Fruit fly (Drosophila melanogaster) whole organism, embryonic: ENCODE measurements around the gene solo.
A peak's percentile ranks its signal among the peaks of the same experiment; 100 is the strongest.

Source experiments
- CG1024 ChIP-seq: fragments of 200-800 bp; sonication (Bioruptor generic); IDR thresholded peaks from 2 replicates; pipeline ENCODE4 v1.3.6; 2022; ENCODE audit warnings: missing biosample characterization, missing genetic modification characterization
- CG10366 ChIP-seq: fragments of 200-800 bp; sonication (Bioruptor generic); IDR thresholded peaks from 2 replicates; pipeline ENCODE4 v1.3.6; 2022; ENCODE audit warnings: missing biosample characterization, missing genetic modification characterization
- CG11247 ChIP-seq: fragments of 200-800 bp; sonication (Bioruptor generic); IDR thresholded peaks from 2 replicates; pipeline ENCODE4 v1.3.6; 2022; ENCODE audit warnings: missing biosample characterization, missing genetic modification characterization
- CG12071 ChIP-seq: fragments of 200-800 bp; sonication (Bioruptor generic); optimal IDR thresholded peaks from 3 replicates; lab custom pipeline; 2018; ENCODE audit warnings: missing biosample characterization, mild to moderate bottlenecking, missing genetic modification characterization
- CG1233 ChIP-seq: fragments of 200-800 bp; sonication (Bioruptor generic); optimal IDR thresholded peaks from 4 replicates; lab custom pipeline; 2018; ENCODE audit warnings: missing biosample characterization, mild to moderate bottlenecking, missing genetic modification characterization
- CG15514 ChIP-seq: fragments of 200-800 bp; sonication (Bioruptor generic); optimal IDR thresholded peaks from 3 replicates; lab custom pipeline; 2017; ENCODE audit warnings: missing biosample characterization, missing genetic modification characterization, mild to moderate bottlenecking, moderate library complexity, missing genetic modification reagents
- CG15696 ChIP-seq: fragments of 200-800 bp; sonication (Bioruptor generic); optimal IDR thresholded peaks from 2 replicates; lab custom pipeline; 2019; ENCODE audit warnings: missing biosample characterization, mild to moderate bottlenecking, missing genetic modification characterization, moderate library complexity
- CG1603 ChIP-seq: fragments of 200-800 bp; sonication (Bioruptor generic); optimal IDR thresholded peaks from 2 replicates; lab custom pipeline; 2019; ENCODE audit warnings: missing biosample characterization, mild to moderate bottlenecking, missing genetic modification characterization, moderate library complexity
- CG1832 ChIP-seq: fragments of 200-800 bp; sonication (Bioruptor generic); optimal IDR thresholded peaks from 2 replicates; lab custom pipeline; 2017; ENCODE audit warnings: missing biosample characterization, mild to moderate bottlenecking, missing genetic modification characterization, inconsistent platforms
- CG2116 ChIP-seq: fragments of 200-800 bp; sonication (Bioruptor generic); optimal IDR thresholded peaks from 3 replicates; lab custom pipeline; 2018; ENCODE audit warnings: missing biosample characterization, mild to moderate bottlenecking, missing genetic modification characterization
- CG2120 ChIP-seq: fragments of 200-800 bp; sonication (Bioruptor generic); optimal IDR thresholded peaks from 3 replicates; lab custom pipeline; 2016; ENCODE audit warnings: missing biosample characterization, missing genetic modification characterization
- CG2129 ChIP-seq: fragments of 200-800 bp; sonication (Bioruptor generic); IDR thresholded peaks from 2 replicates; pipeline ENCODE4 v1.3.6; 2022; ENCODE audit warnings: missing biosample characterization, missing genetic modification characterization; ENCODE audit not compliant: partially characterized antibody
- CG31365 ChIP-seq: fragments of 200-800 bp; sonication (Bioruptor generic); optimal IDR thresholded peaks from 2 replicates; lab custom pipeline; 2018; ENCODE audit warnings: missing biosample characterization, mild to moderate bottlenecking, missing genetic modification characterization
- CG33213 ChIP-seq: fragments of 200-800 bp; sonication (Bioruptor generic); optimal IDR thresholded peaks from 3 replicates; lab custom pipeline; 2016; ENCODE audit warnings: missing biosample characterization, missing genetic modification characterization
- CG34376 ChIP-seq: fragments of 200-800 bp; sonication (Bioruptor generic); optimal IDR thresholded peaks from 2 replicates; lab custom pipeline; 2018; ENCODE audit warnings: missing biosample characterization, mild to moderate bottlenecking, missing genetic modification characterization
- CG3995 ChIP-seq: fragments of 200-800 bp; sonication (Bioruptor generic); optimal IDR thresholded peaks from 3 replicates; lab custom pipeline; 2016; ENCODE audit warnings: missing biosample characterization, missing genetic modification characterization
- CG4617 ChIP-seq: fragments of 200-800 bp; sonication (Bioruptor generic); optimal IDR thresholded peaks from 3 replicates; lab custom pipeline; 2016; ENCODE audit warnings: missing biosample characterization, missing genetic modification characterization, borderline replicate concordance
- CG5245 ChIP-seq: fragments of 200-800 bp; sonication (Bioruptor generic); optimal IDR thresholded peaks from 3 replicates; lab custom pipeline; 2016; ENCODE audit warnings: missing biosample characterization, missing genetic modification characterization
- CG7372 ChIP-seq: fragments of 200-800 bp; sonication (Bioruptor generic); IDR thresholded peaks from 2 replicates; pipeline ENCODE4 v1.3.6; 2022; ENCODE audit warnings: missing biosample characterization, missing genetic modification characterization
- CG9215 ChIP-seq: fragments of 200-800 bp; sonication (Bioruptor generic); IDR thresholded peaks from 2 replicates; pipeline ENCODE4 v1.3.6; 2022; ENCODE audit warnings: missing biosample characterization, missing genetic modification characterization
- CG9817 ChIP-seq: fragments of 200-800 bp; sonication (Bioruptor generic); optimal IDR thresholded peaks from 2 replicates; lab custom pipeline; 2018; ENCODE audit warnings: missing biosample characterization, mild to moderate bottlenecking, missing genetic modification characterization, moderate library complexity
- Dfd ChIP-seq, 2 experiments: fragments of >200 bp; optimal IDR thresholded peaks; 2 replicates each; lab custom pipeline; 2017; ENCODE audit warnings: missing biosample characterization in 2 of 2, missing genetic modification characterization in 2 of 2
- E2f2 ChIP-seq: fragments of 200-800 bp; sonication (Bioruptor generic); IDR thresholded peaks from 2 replicates; pipeline ENCODE4 v1.3.6; 2022; ENCODE audit warnings: missing biosample characterization, missing genetic modification characterization
- MESR4 ChIP-seq: fragments of 200-800 bp; sonication (Bioruptor generic); optimal IDR thresholded peaks from 2 replicates; lab custom pipeline; 2018; ENCODE audit warnings: missing biosample characterization, mild to moderate bottlenecking, missing genetic modification characterization, moderate library complexity
- Med ChIP-seq: fragments of 200-800 bp; sonication (Bioruptor generic); peaks from one replicate; lab custom pipeline; 2016; ENCODE audit warnings: missing biosample characterization, missing genetic modification characterization, mild to moderate bottlenecking, inconsistent platforms, moderate library complexity
- Meics ChIP-seq: fragments of 200-800 bp; sonication (Bioruptor generic); optimal IDR thresholded peaks from 2 replicates; lab custom pipeline; 2017; ENCODE audit warnings: missing biosample characterization, mild to moderate bottlenecking, missing genetic modification characterization
- Nf-YB ChIP-seq: fragments of 200-800 bp; sonication (Bioruptor generic); optimal IDR thresholded peaks from 3 replicates; lab custom pipeline; 2019; ENCODE audit warnings: missing biosample characterization, mild to moderate bottlenecking, missing genetic modification characterization, moderate library complexity
- Ssrp ChIP-seq: fragments of 200-800 bp; sonication (Bioruptor generic); optimal IDR thresholded peaks from 2 replicates; lab custom pipeline; 2018; ENCODE audit warnings: missing biosample characterization, mild to moderate bottlenecking, missing genetic modification characterization, moderate library complexity
- Stat92E ChIP-seq, 3 experiments: fragments of >200 bp in 2 of 3; fragments of 200-800 bp in 1 of 3; sonication (Bioruptor generic) in 1 of 3; optimal IDR thresholded peaks; 2 replicates each; lab custom pipeline; 2017 to 2019; ENCODE audit warnings: missing biosample characterization in 3 of 3, missing genetic modification characterization in 3 of 3, mild to moderate bottlenecking in 1 of 3, moderate library complexity in 1 of 3
- aop ChIP-seq: fragments of 200-800 bp; sonication (Bioruptor generic); IDR thresholded peaks from 2 replicates; pipeline ENCODE4 v1.3.6; 2022; ENCODE audit warnings: missing biosample characterization, missing genetic modification characterization
- az2 ChIP-seq: fragments of 200-800 bp; sonication (Bioruptor generic); optimal IDR thresholded peaks from 3 replicates; lab custom pipeline; 2016; ENCODE audit warnings: missing biosample characterization, missing genetic modification characterization
- cg ChIP-seq: fragments of 200-800 bp; sonication (Bioruptor generic); optimal IDR thresholded peaks from 3 replicates; lab custom pipeline; 2019; ENCODE audit warnings: missing biosample characterization, mild to moderate bottlenecking, missing genetic modification characterization, moderate library complexity
- chinmo ChIP-seq: fragments of 200-800 bp; sonication (Bioruptor generic); IDR thresholded peaks from 4 replicates; pipeline ENCODE4 v1.3.6; 2022; ENCODE audit warnings: missing biosample characterization, missing genetic modification characterization; ENCODE audit not compliant: partially characterized antibody
- grau ChIP-seq: fragments of 200-800 bp; optimal IDR thresholded peaks from 3 replicates; lab custom pipeline; 2019; ENCODE audit warnings: missing biosample characterization, mild to moderate bottlenecking, missing genetic modification characterization, moderate library complexity
- hkb ChIP-seq, 2 experiments: fragments of 200-800 bp in 1 of 2; fragments of >200 bp in 1 of 2; sonication (Bioruptor generic) in 1 of 2; IDR thresholded peaks in 1 of 2; optimal IDR thresholded peaks in 1 of 2; 2 replicates each; pipeline versions ENCODE4 v1.3.6 to Lab custom; 2017 to 2022; ENCODE audit warnings: missing biosample characterization in 1 of 2, missing genetic modification characterization in 1 of 2
- hth ChIP-seq: fragments of >200 bp; optimal IDR thresholded peaks from 2 replicates; lab custom pipeline; 2017; ENCODE audit warnings: inconsistent platforms
- insv ChIP-seq, 2 experiments: fragments of 200-800 bp; sonication (Bioruptor generic); optimal IDR thresholded peaks; 3 replicates each; lab custom pipeline; 2016 to 2018; ENCODE audit warnings: missing biosample characterization in 2 of 2, missing genetic modification characterization in 2 of 2
- kay ChIP-seq: fragments of 200-800 bp; sonication (Bioruptor generic); optimal IDR thresholded peaks from 2 replicates; lab custom pipeline; 2016; ENCODE audit warnings: missing biosample characterization, missing genetic modification characterization
- mld ChIP-seq: fragments of 200-800 bp; sonication (Bioruptor generic); IDR thresholded peaks from 3 replicates; pipeline ENCODE4 v1.3.6; 2022; ENCODE audit warnings: missing biosample characterization, missing genetic modification characterization; ENCODE audit not compliant: partially characterized antibody
- p53 ChIP-seq: fragments of 200-800 bp; sonication (Bioruptor generic); optimal IDR thresholded peaks from 2 replicates; lab custom pipeline; 2016; ENCODE audit warnings: missing biosample characterization, missing genetic modification characterization
- shn ChIP-seq: fragments of 200-800 bp; sonication (Bioruptor generic); optimal IDR thresholded peaks from 3 replicates; lab custom pipeline; 2016; ENCODE audit warnings: missing biosample characterization, missing genetic modification characterization
- slbo ChIP-seq: fragments of 200-800 bp; sonication (Bioruptor generic); IDR thresholded peaks from 2 replicates; pipeline ENCODE4 v1.3.6; 2022; ENCODE audit warnings: missing biosample characterization, missing genetic modification characterization
- tap ChIP-seq: fragments of 200-800 bp; optimal IDR thresholded peaks from 3 replicates; lab custom pipeline; 2019; ENCODE audit warnings: missing biosample characterization, mild to moderate bottlenecking, missing genetic modification characterization, moderate library complexity
- tin ChIP-seq: fragments of 200-800 bp; sonication (Bioruptor generic); optimal IDR thresholded peaks from 3 replicates; lab custom pipeline; 2016; ENCODE audit warnings: missing biosample characterization, missing genetic modification characterization
- tll ChIP-seq, 2 experiments: fragments of 200-800 bp in 1 of 2; fragments of >200 bp in 1 of 2; sonication (Bioruptor generic) in 1 of 2; optimal IDR thresholded peaks; 2 replicates each; lab custom pipeline; 2017 to 2019; ENCODE audit warnings: missing biosample characterization in 2 of 2, missing genetic modification characterization in 2 of 2, mild to moderate bottlenecking in 1 of 2, moderate library complexity in 1 of 2
- z ChIP-seq: fragments of 200-800 bp; sonication (Bioruptor generic); IDR thresholded peaks from 3 replicates; pipeline ENCODE4 v1.3.6; 2022; ENCODE audit warnings: missing biosample characterization, missing genetic modification characterization

Gene solo

dm6 chr2L:15111276-15111675 lies 49.8 kb downstream of the solo start (continued):
- TF ChIP-seq tin (no peak), CG1024 (GFP tag; lab: Robert Waterston, UW) (no peak), tap (tag; lab: Kevin White, UChicago) (no peak), insv (GFP tag; optimal IDR thresholded peaks at IDR 0.05; lab: Kevin White, UChicago) (no peak), CG1832 (GFP tag; lab: Kevin White, UChicago) (peak; percentile 13), hth (lab: Kevin White, UChicago) (no peak), E2f2 (no peak), Nf-YB (GFP tag; lab: Kevin White, UChicago) (peak; percentile 79), CG31365 (tag; lab: Kevin White, UChicago) (no peak), CG9215 (GFP tag; lab: Robert Waterston, UW) (no peak), z (GFP tag; lab: Robert Waterston, UW) (no peak), tll (GFP tag; optimal IDR thresholded peaks at IDR 0.05; lab: Kevin White, UChicago) (no peak), Dfd (GFP tag; optimal IDR thresholded peaks at IDR 0.05; lab: Kevin White, UChicago) (no peak), cg (GFP tag; lab: Kevin White, UChicago) (no peak)

DNA sequence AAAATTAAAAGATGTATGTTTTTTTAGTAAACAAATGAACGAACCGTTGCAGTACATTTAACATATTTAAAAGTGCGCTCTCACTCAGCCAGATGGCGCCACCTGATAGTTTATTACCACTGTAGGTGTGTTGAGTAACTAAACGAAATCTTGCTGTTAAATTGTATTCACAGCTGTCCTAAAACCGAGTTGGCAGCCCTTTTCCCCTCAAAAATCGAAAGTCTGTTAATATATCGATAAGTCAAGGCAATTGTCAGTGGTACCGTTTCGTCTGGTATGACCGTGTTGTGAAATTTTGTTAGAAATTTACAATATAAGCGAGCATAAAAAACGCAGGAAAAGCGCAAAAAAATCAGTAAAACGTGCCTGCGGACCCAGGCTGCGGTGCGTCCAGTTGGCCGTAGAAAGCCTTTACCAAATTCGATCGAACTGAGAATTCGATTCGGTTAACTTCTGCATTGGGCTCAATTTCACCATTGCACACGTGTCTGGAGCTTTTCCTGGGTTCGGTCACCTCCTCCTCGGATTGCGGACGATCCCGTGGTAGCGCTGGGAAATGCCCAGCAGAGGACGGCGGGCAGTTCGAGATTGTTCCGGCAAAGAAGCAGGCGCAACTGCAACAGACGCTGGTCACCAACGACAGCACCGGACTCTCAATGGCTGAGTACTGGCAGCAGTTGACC lies 51.9 kb downstream of the solo start, which contains the start of gene stc:
stc (plus strand) TSS at position 247 of the 683 bp plus-strand sequence.
- TF ChIP-seq E2f2 (peak; percentile 70), CG2129 (peak; percentile 33; the same call in 1 of the 2 replicates), aop (GFP tag; lab: Robert Waterston, UW) (0 out of 2 replicates have a peak, but pooled peaks have one; percentile 21), Stat92E (GFP tag; optimal IDR thresholded peaks at IDR 0.05; lab: Kevin White, UChicago) (peak in 1 of 3 experiments; percentile 37), Meics (GFP tag; lab: Kevin White, UChicago) (peak; percentile 39), CG4617 (peak; percentile 93), grau (tag; lab: Kevin White, UChicago) (peak; percentile 55), CG11247 (GFP tag; lab: Robert Waterston, UW) (peak; percentile 50; the same call in 1 of the 2 replicates), p53 (GFP tag; lab: Kevin White, UChicago) (peak; percentile 4), CG3995 (peak; percentile 35), CG2116 (peak; percentile 74), CG1233 (no peak), chinmo (0 out of 4 replicates have a peak, but pooled peaks have one; percentile 68), CG9817 (peak; percentile 35), MESR4 (GFP tag; lab: Kevin White, UChicago) (peak; percentile 74), CG15696 (tag; lab: Kevin White, UChicago) (peak; percentile 21), mld (GFP tag; lab: Robert Waterston, UW) (peak; percentile 56; the same call in 1 of the 3 replicates), shn (GFP tag; lab: Kevin White, UChicago) (peak; percentile 32), CG1603 (peak; percentile 91), hkb (optimal IDR thresholded peaks at IDR 0.05; lab: Kevin White, UChicago) (peak; percentile 60), hkb (GFP tag; IDR thresholded peaks at IDR 0.05; lab: Robert Waterston, UW) (0 out of 2 replicates have a peak, but pooled peaks have one; percentile 16), CG34376 (GFP tag; lab: Kevin White, UChicago) (peak; percentile 15), CG15514 (peak; percentile 80), CG33213 (GFP tag; lab: Kevin White, UChicago) (peak; percentile 73), CG12071 (peak; percentile 31), CG10366 (GFP tag; lab: Robert Waterston, UW) (0 out of 2 replicates have a peak, but pooled peaks have one; percentile 26), az2 (GFP tag; lab: Kevin White, UChicago) (peak; percentile 32), slbo (GFP tag; lab: Robert Waterston, UW) (peak; percentile 64), Ssrp (tag; lab: Kevin White, UChicago) (no peak), CG1024 (GFP tag; lab: Robert Waterston, UW) (no peak), CG2120 (peak; percentile 69), CG5245 (GFP tag; lab: Kevin White, UChicago) (peak; percentile 46), CG7372 (GFP tag; lab: Robert Waterston, UW) (no peak; the same call in 1 of the 2 replicates), kay (GFP tag; lab: Kevin White, UChicago) (peak; percentile 14), Med (GFP tag; lab: Kevin White, UChicago) (peak; percentile 94)
